Fruit fly (Drosophila melanogaster): ENCODE measurements around the gene Ctr1C.

- TF ChIP-seq psq (optimal IDR thresholded peaks at IDR 0.05), result no peak
- no peak for TF ChIP-seq Dll (optimal IDR thresholded peaks at IDR 0.05)
- TF ChIP-seq CG8478 (optimal IDR thresholded peaks at IDR 0.05), result no peak
- TF ChIP-seq pan (optimal IDR thresholded peaks at IDR 0.05), result no peak
Observed at dm6 chr3R:30916024-30916423, 48.1 kb downstream of the Ctr1C start.

Data from whole organism.